Fruit fly (Drosophila melanogaster): ENCODE results near the gene hoe1.
A peak's percentile ranks its signal among the peaks of the same experiment; 100 is the strongest.

DNA sequence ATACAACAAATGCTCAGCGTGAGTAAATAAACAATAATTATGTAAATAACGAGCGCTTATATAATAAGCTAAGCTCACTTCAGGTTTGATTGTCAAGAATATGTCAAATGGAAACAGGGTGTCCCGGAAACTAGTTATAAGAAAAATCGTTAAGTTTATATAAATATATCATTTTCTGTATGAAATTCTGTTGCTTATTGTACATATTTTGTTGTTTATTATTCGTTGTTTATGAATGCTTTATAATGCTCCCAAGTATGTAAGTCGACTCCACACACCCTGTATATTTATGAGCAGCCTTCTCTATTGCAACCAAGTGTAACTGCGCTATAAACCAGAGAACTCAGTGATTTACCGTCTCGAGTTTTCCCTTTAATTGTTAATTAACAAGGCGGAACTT lies 1.6 kb downstream of the hoe1 start:
- no peak for TF ChIP-seq rn (GFP tag; IDR thresholded peaks at IDR 0.05)
- no peak for TF ChIP-seq fd96Ca (GFP tag; IDR thresholded peaks at IDR 0.05)
- TF ChIP-seq CG4496 (GFP tag; IDR thresholded peaks at IDR 0.05) = peak; percentile 35; the same call in 2 of the 3 replicates
